Worm (Caenorhabditis elegans) whole organism, L4/young adult: Measurements from ENCODE around the gene idpa-3.

Experiments
- W03F9.2 ChIP-seq: fragments of 150-350 bp; optimal IDR thresholded peaks from 2 replicates; lab custom pipeline; 2014; ENCODE audit warnings: missing biosample characterization, missing genetic modification characterization
- dao-5 ChIP-seq: sonication (generic microtip); optimal IDR thresholded peaks from 2 replicates; lab custom pipeline; 2016; ENCODE audit warnings: missing genotype, missing genetic modification characterization, moderate library complexity, missing compliant biosample characterization
- him-1 ChIP-seq: sonication (generic microtip); optimal IDR thresholded peaks from 2 replicates; lab custom pipeline; 2016; ENCODE audit warnings: missing genotype, missing genetic modification reagents, missing genetic modification characterization, missing compliant biosample characterization

DNA sequence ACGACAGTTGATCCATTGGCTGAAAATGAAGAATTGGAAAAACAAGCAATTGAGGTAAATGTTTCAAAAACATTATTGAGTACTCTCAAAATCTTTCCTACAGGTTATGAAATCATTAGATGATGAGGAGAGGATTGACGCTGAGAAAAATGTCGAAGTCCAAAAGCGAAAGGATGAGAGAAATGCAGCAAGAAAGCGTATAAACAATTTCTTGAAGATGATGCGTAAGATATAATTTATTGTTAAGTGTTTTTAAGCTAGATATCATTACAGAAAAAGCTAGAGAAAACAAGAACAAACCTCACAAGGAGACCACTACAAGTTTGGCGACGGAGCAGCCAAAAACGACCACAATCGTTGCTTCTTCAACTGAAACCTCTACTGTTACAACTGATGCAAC lies 16.6 kb upstream of the idpa-3 start:
- TF ChIP-seq dao-5 (tag; lab: Kevin White, UChicago) (no peak), W03F9.2 (tag; lab: Kevin White, UChicago) (no peak), him-1 (tag; lab: Kevin White, UChicago) (no peak)
